Worm (Caenorhabditis elegans) whole organism, late embryonic: ENCODE results near the gene M02D8.6.

ENCODE experiments used
- K09A11.1 ChIP-seq: sonication (generic microtip); optimal IDR thresholded peaks from 2 replicates; lab custom pipeline; 2017; ENCODE audit warnings: antibody characterized with exemption, mild to moderate bottlenecking, missing genetic modification characterization, missing compliant biosample characterization; ENCODE audit not compliant: insufficient read depth
- elt-2 ChIP-seq: sonication (generic microtip); optimal IDR thresholded peaks from 2 replicates; lab custom pipeline; 2016; ENCODE audit warnings: missing genetic modification reagents, missing genetic modification characterization, missing compliant biosample characterization
- elt-4 ChIP-seq: sonication (generic microtip); optimal IDR thresholded peaks from 2 replicates; lab custom pipeline; 2016; ENCODE audit warnings: missing genetic modification characterization, missing compliant biosample characterization
- sdc-2 ChIP-seq: sonication (generic microtip); optimal IDR thresholded peaks from 2 replicates; lab custom pipeline; 2016; ENCODE audit warnings: missing genotype, missing genetic modification characterization, missing compliant biosample characterization
- tbx-7 ChIP-seq: sonication (generic microtip); optimal IDR thresholded peaks from 2 replicates; lab custom pipeline; 2016; ENCODE audit warnings: missing genotype, missing genetic modification characterization, missing compliant biosample characterization

- TF ChIP-seq elt-2 = no peak
- no peak for TF ChIP-seq tbx-7 (tag; lab: Kevin White, UChicago)
- TF ChIP-seq elt-4 (tag; lab: Kevin White, UChicago) = no peak
- no peak for TF ChIP-seq sdc-2
- no peak for TF ChIP-seq K09A11.1 (tag; lab: Kevin White, UChicago)
These were observed 12.7 kb upstream of the M02D8.6 start for ce11 chrX:8744192-8744985.
